Worm (Caenorhabditis elegans) whole organism, late embryonic: ENCODE results near the gene lron-2.
A peak's percentile ranks its signal among the peaks of the same experiment; 100 is the strongest.

Experiments
- F13H6.1 ChIP-seq: sonication (generic microtip); optimal IDR thresholded peaks from 2 replicates; lab custom pipeline; 2016; ENCODE audit warnings: missing genetic modification characterization, missing compliant biosample characterization
- K09A11.1 ChIP-seq: sonication (generic microtip); optimal IDR thresholded peaks from 2 replicates; lab custom pipeline; 2017; ENCODE audit warnings: antibody characterized with exemption, mild to moderate bottlenecking, missing genetic modification characterization, missing compliant biosample characterization; ENCODE audit not compliant: insufficient read depth
- Y22D7AL.16 ChIP-seq: sonication (generic microtip); optimal IDR thresholded peaks from 2 replicates; lab custom pipeline; 2016; ENCODE audit warnings: missing genetic modification characterization, missing compliant biosample characterization
- ahr-1 ChIP-seq: sonication (generic microtip); optimal IDR thresholded peaks from 2 replicates; lab custom pipeline; 2016; ENCODE audit warnings: missing genetic modification characterization, missing compliant biosample characterization
- ama-1 ChIP-seq: fragments of 150-350 bp; optimal IDR thresholded peaks from 2 replicates; lab custom pipeline; 2014
- ceh-14 ChIP-seq: sonication (generic microtip); optimal IDR thresholded peaks from 2 replicates; lab custom pipeline; 2016; ENCODE audit warnings: missing genotype, missing genetic modification characterization, missing compliant biosample characterization
- ceh-18 ChIP-seq: sonication (generic microtip); optimal IDR thresholded peaks from 2 replicates; lab custom pipeline; 2016; ENCODE audit warnings: missing genetic modification characterization, missing compliant biosample characterization
- ceh-19 ChIP-seq: fragments of 200-800 bp; sonication (Bioruptor generic); optimal IDR thresholded peaks from 2 replicates; lab custom pipeline; 2018; ENCODE audit warnings: mild to moderate bottlenecking, missing genetic modification characterization, missing compliant biosample characterization
- ceh-24 ChIP-seq: sonication (generic microtip); optimal IDR thresholded peaks from 2 replicates; lab custom pipeline; 2016; ENCODE audit warnings: mild to moderate bottlenecking, missing genetic modification characterization, missing compliant biosample characterization
- ceh-30 ChIP-seq: fragments of 150-350 bp; optimal IDR thresholded peaks from 2 replicates; lab custom pipeline; 2014; ENCODE audit warnings: missing biosample characterization, missing genetic modification characterization
- ceh-31 ChIP-seq: sonication (generic microtip); optimal IDR thresholded peaks from 2 replicates; lab custom pipeline; 2016; ENCODE audit warnings: missing genetic modification characterization, missing compliant biosample characterization
- ceh-34 ChIP-seq: sonication (generic microtip); optimal IDR thresholded peaks from 2 replicates; lab custom pipeline; 2016; ENCODE audit warnings: mild to moderate bottlenecking, missing genetic modification characterization, missing compliant biosample characterization
- ceh-45 ChIP-seq: fragments of 200-800 bp; sonication (Bioruptor generic); IDR thresholded peaks from 2 replicates; pipeline ENCODE4 v1.3.6; 2022; ENCODE audit warnings: missing genetic modification reagents, missing genetic modification characterization, missing compliant biosample characterization
- elt-2 ChIP-seq: sonication (generic microtip); optimal IDR thresholded peaks from 2 replicates; lab custom pipeline; 2016; ENCODE audit warnings: missing genetic modification reagents, missing genetic modification characterization, missing compliant biosample characterization
- eyg-1 ChIP-seq: sonication (generic microtip); optimal IDR thresholded peaks from 2 replicates; lab custom pipeline; 2016; ENCODE audit warnings: missing genotype, missing genetic modification characterization, missing compliant biosample characterization
- hlh-13 ChIP-seq: fragments of 200-800 bp; sonication (Bioruptor generic); optimal IDR thresholded peaks from 2 replicates; lab custom pipeline; 2018; ENCODE audit warnings: mild to moderate bottlenecking, missing genetic modification characterization, missing compliant biosample characterization
- hlh-15 ChIP-seq: sonication (generic microtip); optimal IDR thresholded peaks from 2 replicates; lab custom pipeline; 2016; ENCODE audit warnings: missing genetic modification characterization, missing compliant biosample characterization
- hlh-30 ChIP-seq: sonication (generic microtip); optimal IDR thresholded peaks from 2 replicates; lab custom pipeline; 2017; ENCODE audit warnings: antibody characterized with exemption, missing genetic modification characterization, missing compliant biosample characterization; ENCODE audit not compliant: insufficient read depth
- hlh-6 ChIP-seq: sonication (generic microtip); optimal IDR thresholded peaks from 2 replicates; lab custom pipeline; 2016; ENCODE audit warnings: missing genotype, missing genetic modification characterization, missing compliant biosample characterization
- hlh-8 ChIP-seq: sonication (generic microtip); optimal IDR thresholded peaks from 2 replicates; lab custom pipeline; 2016; ENCODE audit warnings: missing genotype, missing genetic modification characterization, missing compliant biosample characterization
- mec-3 ChIP-seq: sonication (generic microtip); optimal IDR thresholded peaks from 2 replicates; lab custom pipeline; 2016; ENCODE audit warnings: borderline replicate concordance, missing genetic modification characterization, missing compliant biosample characterization
- nfya-1 ChIP-seq: sonication (generic microtip); optimal IDR thresholded peaks from 2 replicates; lab custom pipeline; 2017; ENCODE audit warnings: missing genetic modification characterization, mild to moderate bottlenecking, missing compliant biosample characterization, antibody characterized with exemption, moderate library complexity
- pag-3 ChIP-seq: sonication (generic microtip); optimal IDR thresholded peaks from 2 replicates; lab custom pipeline; 2016; ENCODE audit warnings: missing compliant biosample characterization, missing genetic modification characterization, borderline replicate concordance
- pax-1 ChIP-seq: fragments of 150-350 bp; optimal IDR thresholded peaks from 2 replicates; lab custom pipeline; 2014; ENCODE audit warnings: missing biosample characterization, missing genetic modification characterization
- pqm-1 ChIP-seq: sonication (generic microtip); optimal IDR thresholded peaks from 2 replicates; lab custom pipeline; 2016; ENCODE audit warnings: missing genetic modification characterization, missing compliant biosample characterization
- pros-1 ChIP-seq: fragments of 150-350 bp; optimal IDR thresholded peaks from 2 replicates; lab custom pipeline; 2014; ENCODE audit warnings: missing biosample characterization, missing genetic modification reagents, missing genetic modification characterization
- rnt-1 ChIP-seq: sonication (generic microtip); optimal IDR thresholded peaks from 2 replicates; lab custom pipeline; 2016; ENCODE audit warnings: missing genetic modification characterization, missing compliant biosample characterization
- sdc-2 ChIP-seq: sonication (generic microtip); optimal IDR thresholded peaks from 2 replicates; lab custom pipeline; 2016; ENCODE audit warnings: missing genotype, missing genetic modification characterization, missing compliant biosample characterization
- sox-4 ChIP-seq: sonication (generic microtip); optimal IDR thresholded peaks from 2 replicates; lab custom pipeline; 2017; ENCODE audit warnings: mild to moderate bottlenecking, missing genetic modification characterization, inconsistent platforms, missing compliant biosample characterization
- tbx-2 ChIP-seq: sonication (generic microtip); optimal IDR thresholded peaks from 2 replicates; lab custom pipeline; 2016; ENCODE audit warnings: missing genetic modification characterization, missing compliant biosample characterization
- tbx-7 ChIP-seq: sonication (generic microtip); optimal IDR thresholded peaks from 2 replicates; lab custom pipeline; 2016; ENCODE audit warnings: missing genotype, missing genetic modification characterization, missing compliant biosample characterization
- unc-3 ChIP-seq, 2 experiments: fragments of 200-800 bp in 1 of 2; sonication (Bioruptor generic) in 1 of 2; sonication (generic microtip) in 1 of 2; conservative IDR thresholded peaks in 1 of 2; optimal IDR thresholded peaks in 1 of 2; 2 replicates each; pipeline versions ENCODE4 v1.3.6 to Lab custom; 2016 to 2022; ENCODE audit warnings: missing compliant biosample characterization in 2 of 2, missing genetic modification characterization in 2 of 2, missing genetic modification reagents in 1 of 2
- unc-42 ChIP-seq: sonication (generic microtip); optimal IDR thresholded peaks from 2 replicates; lab custom pipeline; 2016; ENCODE audit warnings: missing genotype, missing genetic modification characterization, missing compliant biosample characterization
- unc-86 ChIP-seq: sonication (generic microtip); optimal IDR thresholded peaks from 2 replicates; lab custom pipeline; 2016; ENCODE audit warnings: missing genetic modification characterization, missing compliant biosample characterization

Gene lron-2

ce11 chrV:9249206-9249605 is 38.2 kb downstream of the lron-2 start, which contains the start of gene str-94:
Gene str-94, minus strand, starts transcription at chrV:9249306.
- TF ChIP-seq unc-42 (tag; lab: Kevin White, UChicago) (no peak), sdc-2 (tag; lab: Kevin White, UChicago) (no peak), hlh-8 (tag; lab: Kevin White, UChicago) (no peak), hlh-15 (no peak), sox-4 (tag; lab: Kevin White, UChicago) (no peak)
- TF ChIP-seq, all 69 proteins: peak for 0

DNA sequence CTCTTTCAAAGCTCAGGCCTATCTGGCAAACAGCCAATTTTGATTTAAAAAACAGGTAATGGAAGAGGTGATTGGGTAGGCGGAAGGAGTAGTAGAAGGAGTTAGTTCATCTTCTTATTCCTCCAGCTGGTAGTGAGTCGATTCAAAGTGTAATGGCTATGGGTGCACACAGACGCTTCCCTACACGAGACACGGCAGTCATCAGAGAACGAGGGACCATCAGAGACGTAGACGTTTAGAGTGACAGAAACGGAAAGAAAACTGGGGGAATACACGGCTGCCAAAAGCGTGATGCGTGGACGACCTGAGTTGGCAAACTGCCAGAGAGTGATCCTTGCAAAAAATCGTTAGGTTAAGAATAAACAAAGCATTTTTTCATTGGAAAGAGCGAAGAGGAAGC is 39.9 kb downstream of the lron-2 start:
- peak; percentile 23 for TF ChIP-seq pax-1 (tag; lab: Kevin White, UChicago)
- no peak for TF ChIP-seq elt-2 (tag; lab: Kevin White, UChicago)
- no peak for TF ChIP-seq pag-3 (tag; lab: Kevin White, UChicago)
- TF ChIP-seq nfya-1 (tag; lab: Kevin White, UChicago): peak; percentile 35
- peak; percentile 46 for TF ChIP-seq ceh-34 (tag; lab: Kevin White, UChicago)
- no peak for TF ChIP-seq K09A11.1 (tag; lab: Kevin White, UChicago)
- TF ChIP-seq ceh-18 (tag; lab: Kevin White, UChicago): peak; percentile 60
- no peak for TF ChIP-seq hlh-15
- TF ChIP-seq ceh-19 (GFP tag; lab: Kevin White, UChicago): no peak
- TF ChIP-seq tbx-2: peak; percentile 46
- no peak for TF ChIP-seq F13H6.1 (tag; lab: Kevin White, UChicago)
- peak; percentile 5 for TF ChIP-seq unc-42 (tag; lab: Kevin White, UChicago)
- TF ChIP-seq hlh-13 (GFP tag; lab: Kevin White, UChicago): no peak
- no peak for TF ChIP-seq ceh-30
- no peak for TF ChIP-seq sox-4 (tag; lab: Kevin White, UChicago)
- TF ChIP-seq ama-1: no peak
- no peak for TF ChIP-seq pros-1 (tag; lab: Kevin White, UChicago)
- peak; percentile 72 for TF ChIP-seq ceh-31
- no peak for TF ChIP-seq ahr-1 (tag; lab: Kevin White, UChicago)
- TF ChIP-seq rnt-1 (tag; lab: Kevin White, UChicago): no peak
- no peak for TF ChIP-seq pqm-1 (tag; lab: Kevin White, UChicago)
- TF ChIP-seq hlh-30 (tag; lab: Kevin White, UChicago): peak; percentile 14

DNA sequence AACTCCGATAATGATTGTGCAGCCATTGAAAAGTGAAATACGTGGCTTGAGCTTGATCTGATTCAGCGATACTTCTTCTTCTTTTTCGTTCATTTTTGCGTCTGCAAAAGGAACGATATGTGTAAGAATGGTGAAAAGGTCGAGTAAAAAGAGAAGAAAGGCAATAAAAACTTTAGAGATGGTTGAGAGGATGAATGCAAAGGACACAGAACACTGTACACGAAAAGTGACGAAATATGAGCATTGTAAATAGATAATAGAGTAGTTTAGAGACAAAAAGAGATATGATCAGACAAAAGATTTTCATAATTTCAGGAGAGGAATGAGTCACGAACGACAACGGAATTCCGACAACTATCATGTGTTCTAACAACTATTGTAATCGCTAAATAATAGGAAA is 41.1 kb downstream of the lron-2 start, which contains the start of gene aat-2:
TSS of gene aat-2 (minus strand) at position 101 of the 400 bp plus-strand sequence.
- TF ChIP-seq nfya-1 (tag; lab: Kevin White, UChicago) (no peak), eyg-1 (no peak), pag-3 (tag; lab: Kevin White, UChicago) (no peak), hlh-15 (no peak), tbx-7 (tag; lab: Kevin White, UChicago) (no peak), ceh-45 (GFP tag; lab: Robert Waterston, UW) (no peak), unc-3 (GFP tag; conservative IDR thresholded peaks at IDR 0.05; lab: Robert Waterston, UW) (no peak), unc-3 (tag; optimal IDR thresholded peaks at IDR 0.05; lab: Kevin White, UChicago) (no peak), mec-3 (no peak), ceh-34 (tag; lab: Kevin White, UChicago) (no peak), hlh-6 (tag; lab: Kevin White, UChicago) (no peak), ceh-19 (GFP tag; lab: Kevin White, UChicago) (no peak), ceh-14 (tag; lab: Kevin White, UChicago) (no peak), hlh-13 (GFP tag; lab: Kevin White, UChicago) (no peak), ceh-24 (no peak), Y22D7AL.16 (tag; lab: Kevin White, UChicago) (no peak), unc-86 (tag; lab: Kevin White, UChicago) (no peak), ama-1 (no peak)
- TF ChIP-seq, all 69 proteins: peak for 0
